Worm (Caenorhabditis elegans) whole organism, L4 larva: Measurements from ENCODE around the gene fat-6.

Experiments used
- ama-1 ChIP-seq: fragments of 150-350 bp; optimal IDR thresholded peaks from 2 replicates; lab custom pipeline; 2014; ENCODE audit warnings: inconsistent platforms, mixed read lengths
- ceh-82 ChIP-seq: sonication (generic microtip); optimal IDR thresholded peaks from 2 replicates; lab custom pipeline; 2017; ENCODE audit warnings: missing biosample characterization, missing genetic modification characterization
- ces-1 ChIP-seq: fragments of 150-350 bp; sonication (generic microtip); optimal IDR thresholded peaks from 4 replicates; lab custom pipeline; 2014; ENCODE audit warnings: missing biosample characterization, missing genetic modification reagents, missing genetic modification characterization
- daf-12 ChIP-seq: fragments of 150-350 bp; optimal IDR thresholded peaks from 2 replicates; lab custom pipeline; 2014; ENCODE audit warnings: missing biosample characterization, missing genetic modification reagents, missing genetic modification characterization
- lin-38 ChIP-seq: fragments of 200-800 bp; sonication (Bioruptor generic); IDR thresholded peaks from 2 replicates; pipeline ENCODE4 v1.3.6; 2022; ENCODE audit warnings: missing genetic modification reagents, missing genetic modification characterization, missing compliant biosample characterization
- nhr-237 ChIP-seq: sonication (generic microtip); optimal IDR thresholded peaks from 2 replicates; lab custom pipeline; 2017; ENCODE audit warnings: missing biosample characterization, missing genetic modification characterization
- nhr-28 ChIP-seq: fragments of 150-350 bp; optimal IDR thresholded peaks from 2 replicates; lab custom pipeline; 2014; ENCODE audit warnings: missing biosample characterization, missing genetic modification characterization
- unc-62 ChIP-seq, 3 experiments: fragments of 150-350 bp in 1 of 3; sonication (generic microtip); optimal IDR thresholded peaks in 2 of 3; peaks in 1 of 3; 1 replicate in 1 of 3; 2 replicates in 2 of 3; lab custom pipeline; 2014 to 2017; ENCODE audit warnings: missing biosample characterization in 3 of 3, missing genetic modification characterization in 3 of 3, missing genetic modification reagents in 3 of 3, missing genotype in 1 of 3
- ztf-11 ChIP-seq: fragments of 150-350 bp; optimal IDR thresholded peaks from 2 replicates; lab custom pipeline; 2014; ENCODE audit warnings: missing biosample characterization, missing genetic modification characterization

DNA sequence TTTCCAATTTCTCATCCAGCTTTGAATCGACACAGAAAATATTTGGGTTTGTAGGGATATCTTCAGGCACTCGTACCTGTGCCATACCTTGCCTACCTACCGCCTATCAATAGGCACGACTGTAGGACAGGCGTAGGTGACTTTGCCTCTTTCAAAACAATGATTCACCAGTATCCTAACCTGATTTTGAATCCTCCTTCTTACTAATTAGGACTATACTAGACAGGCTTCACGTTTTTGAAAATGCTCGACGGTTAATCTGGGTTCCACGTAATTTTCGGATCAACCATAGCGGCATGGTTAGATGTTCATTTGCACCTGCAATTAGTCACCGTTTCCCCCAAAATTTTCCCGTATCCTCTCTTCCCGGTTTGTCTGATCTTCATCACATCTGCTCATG is 47.0 kb downstream of the fat-6 start:
- TF ChIP-seq daf-12 (tag; lab: Kevin White, UChicago) (no peak), lin-38 (GFP tag; lab: Robert Waterston, UW) (no peak), ztf-11 (no peak), nhr-28 (tag; lab: Kevin White, UChicago) (no peak), ama-1 (lab: Kevin White, UChicago) (no peak), ces-1 (GFP tag; lab: Kevin White, UChicago) (no peak), ceh-82 (tag; lab: Kevin White, UChicago) (no peak), unc-62 (GFP tag; optimal IDR thresholded peaks at IDR 0.05 in 1 of 2; lab: Kevin White, UChicago) (peak in 1 of 2 experiments; percentile 65), unc-62 (tag; optimal IDR thresholded peaks at IDR 0.05; lab: Kevin White, UChicago) (no peak), nhr-237 (tag; lab: Kevin White, UChicago) (no peak)
